Worm (Caenorhabditis elegans): ENCODE data around the gene M01E10.3.

Gene M01E10.3

ce11 chrIII:2013156-2013854, 40.7 kb downstream of the M01E10.3 start:
- TF ChIP-seq nhr-23 (tag; optimal IDR thresholded peaks at IDR 0.05) (no peak), snpc-4 (tag; optimal IDR thresholded peaks at IDR 0.05) (no peak), nhr-129 (tag; optimal IDR thresholded peaks at IDR 0.05) (no peak), nhr-12 (tag; optimal IDR thresholded peaks at IDR 0.05) (no peak), elt-1 (tag; optimal IDR thresholded peaks at IDR 0.05) (no peak), mbf-1 (tag; optimal IDR thresholded peaks at IDR 0.05) (no peak), skn-1 (tag; optimal IDR thresholded peaks at IDR 0.05) (no peak), peb-1 (tag; optimal IDR thresholded peaks at IDR 0.05) (no peak), fos-1 (tag; optimal IDR thresholded peaks at IDR 0.05) (no peak), lin-13 (GFP tag; optimal IDR thresholded peaks at IDR 0.05) (no peak), nhr-10 (tag; optimal IDR thresholded peaks at IDR 0.05) (no peak), F13H6.1 (tag; optimal IDR thresholded peaks at IDR 0.05) (no peak), ama-1 (optimal IDR thresholded peaks at IDR 0.05) (no peak)

- no peak for TF ChIP-seq aly-2 (tag; optimal IDR thresholded peaks at IDR 0.05)
- TF ChIP-seq nhr-10 (tag; optimal IDR thresholded peaks at IDR 0.05): no peak
- no peak for TF ChIP-seq lin-39 (tag; optimal IDR thresholded peaks at IDR 0.05)
- TF ChIP-seq elt-1 (tag; optimal IDR thresholded peaks at IDR 0.05): no peak
- TF ChIP-seq nhr-21 (tag; optimal IDR thresholded peaks at IDR 0.05): no peak
- no peak for TF ChIP-seq mdl-1 (tag; optimal IDR thresholded peaks at IDR 0.05)
- no peak for TF ChIP-seq gmeb-1 (tag; optimal IDR thresholded peaks at IDR 0.05)
These were observed 41.4 kb downstream of the M01E10.3 start for ce11 chrIII:2012561-2012960.

- TF ChIP-seq ztf-1 (GFP tag; conservative IDR thresholded peaks at IDR 0.05): no peak
- no peak for TF ChIP-seq ama-1 (optimal IDR thresholded peaks at IDR 0.05)
- no peak for TF ChIP-seq peb-1 (tag; optimal IDR thresholded peaks at IDR 0.05)
- no peak for TF ChIP-seq sma-3 (GFP tag; optimal IDR thresholded peaks at IDR 0.05)
- no peak for TF ChIP-seq mbf-1 (tag; optimal IDR thresholded peaks at IDR 0.05)
- TF ChIP-seq nhr-11 (tag; optimal IDR thresholded peaks at IDR 0.05): no peak
- no peak for TF ChIP-seq alr-1 (tag; optimal IDR thresholded peaks at IDR 0.05)
- TF ChIP-seq mab-5 (tag; optimal IDR thresholded peaks at IDR 0.05): no peak
- no peak for TF ChIP-seq sma-9 (GFP tag; optimal IDR thresholded peaks at IDR 0.05)
- TF ChIP-seq sma-9 (tag; optimal IDR thresholded peaks at IDR 0.05): no peak
- TF ChIP-seq nhr-10 (tag; optimal IDR thresholded peaks at IDR 0.05): no peak
- no peak for TF ChIP-seq nhr-77 (tag; optimal IDR thresholded peaks at IDR 0.05)
- no peak for TF ChIP-seq nhr-6 (tag; optimal IDR thresholded peaks at IDR 0.05)
- no peak for TF ChIP-seq lin-13 (GFP tag; optimal IDR thresholded peaks at IDR 0.05)
These were observed 45.1 kb downstream of the M01E10.3 start for ce11 chrIII:2008894-2009293.

- TF ChIP-seq aly-2 (tag; optimal IDR thresholded peaks at IDR 0.05): no peak
- no peak for TF ChIP-seq sma-3 (GFP tag; optimal IDR thresholded peaks at IDR 0.05)
- no peak for TF ChIP-seq zag-1 (tag; optimal IDR thresholded peaks at IDR 0.05)
- no peak for TF ChIP-seq nhr-77 (tag; optimal IDR thresholded peaks at IDR 0.05)
These were observed 45.6 kb downstream of the M01E10.3 start for ce11 chrIII:2008334-2008733.

- TF ChIP-seq nhr-10 (tag; optimal IDR thresholded peaks at IDR 0.05) (no peak), skn-1 (tag; optimal IDR thresholded peaks at IDR 0.05) (no peak), blmp-1 (tag; optimal IDR thresholded peaks at IDR 0.05; ENCODE audit: insufficient read depth) (no peak), C34F6.9 (tag; optimal IDR thresholded peaks at IDR 0.05) (no peak), ztf-11 (tag; optimal IDR thresholded peaks at IDR 0.05) (no peak), R02D3.7 (tag; optimal IDR thresholded peaks at IDR 0.05) (no peak), unc-62 (GFP tag; optimal IDR thresholded peaks at IDR 0.05) (no peak), F13H6.1 (tag; optimal IDR thresholded peaks at IDR 0.05) (no peak)
These were observed 47.0 kb downstream of the M01E10.3 start for ce11 chrIII:2006937-2007336.

- TF ChIP-seq nhr-12 (tag; optimal IDR thresholded peaks at IDR 0.05) (no peak), crh-2 (tag; optimal IDR thresholded peaks at IDR 0.05) (no peak), ama-1 (optimal IDR thresholded peaks at IDR 0.05) (no peak), ztf-1 (GFP tag; conservative IDR thresholded peaks at IDR 0.05) (no peak), nhr-129 (tag; optimal IDR thresholded peaks at IDR 0.05) (no peak), fos-1 (tag; optimal IDR thresholded peaks at IDR 0.05) (no peak), nhr-6 (tag; optimal IDR thresholded peaks at IDR 0.05) (no peak), alr-1 (tag; optimal IDR thresholded peaks at IDR 0.05) (no peak), gmeb-1 (tag; optimal IDR thresholded peaks at IDR 0.05) (no peak), aly-2 (tag; optimal IDR thresholded peaks at IDR 0.05) (no peak), zag-1 (tag; optimal IDR thresholded peaks at IDR 0.05) (no peak)
These were observed 48.3 kb downstream of the M01E10.3 start, which contains the start of gene Y39A3B.1 for ce11 chrIII:2005729-2006128. Gene Y39A3B.1, plus strand, starts transcription at chrIII:2006029.
